Worm (Caenorhabditis elegans) whole organism, late embryonic: Measurements from ENCODE around the gene C29E4.9.

Experiments used
- C08G9.2 ChIP-seq: sonication (generic microtip); optimal IDR thresholded peaks from 2 replicates; lab custom pipeline; 2016; ENCODE audit warnings: mild to moderate bottlenecking, missing genetic modification characterization, moderate library complexity, missing compliant biosample characterization
- C38D4.7 ChIP-seq: fragments of 200-800 bp; sonication (Bioruptor generic); optimal IDR thresholded peaks from 2 replicates; lab custom pipeline; 2018; ENCODE audit warnings: mild to moderate bottlenecking, missing genetic modification characterization, moderate library complexity, missing compliant biosample characterization
- K09A11.1 ChIP-seq: sonication (generic microtip); optimal IDR thresholded peaks from 2 replicates; lab custom pipeline; 2017; ENCODE audit warnings: antibody characterized with exemption, mild to moderate bottlenecking, missing genetic modification characterization, missing compliant biosample characterization; ENCODE audit not compliant: insufficient read depth
- T23F11.4 ChIP-seq: fragments of 200-800 bp; sonication (Bioruptor generic); optimal IDR thresholded peaks from 2 replicates; lab custom pipeline; 2018; ENCODE audit warnings: mild to moderate bottlenecking, missing genetic modification characterization, missing compliant biosample characterization
- ceh-14 ChIP-seq: sonication (generic microtip); optimal IDR thresholded peaks from 2 replicates; lab custom pipeline; 2016; ENCODE audit warnings: missing genotype, missing genetic modification characterization, missing compliant biosample characterization
- ceh-22 ChIP-seq: sonication (generic microtip); optimal IDR thresholded peaks from 2 replicates; lab custom pipeline; 2017; ENCODE audit warnings: missing biosample characterization, missing genetic modification characterization
- ceh-34 ChIP-seq: sonication (generic microtip); optimal IDR thresholded peaks from 2 replicates; lab custom pipeline; 2016; ENCODE audit warnings: mild to moderate bottlenecking, missing genetic modification characterization, missing compliant biosample characterization
- ceh-45 ChIP-seq: fragments of 200-800 bp; sonication (Bioruptor generic); IDR thresholded peaks from 2 replicates; pipeline ENCODE4 v1.3.6; 2022; ENCODE audit warnings: missing genetic modification reagents, missing genetic modification characterization, missing compliant biosample characterization
- ceh-48 ChIP-seq: sonication (generic microtip); optimal IDR thresholded peaks from 2 replicates; lab custom pipeline; 2016; ENCODE audit warnings: missing genetic modification characterization, inconsistent platforms, missing compliant biosample characterization
- ceh-9 ChIP-seq: sonication (generic microtip); optimal IDR thresholded peaks from 2 replicates; lab custom pipeline; 2016; ENCODE audit warnings: mild to moderate bottlenecking, missing genetic modification characterization, inconsistent platforms, missing compliant biosample characterization
- che-1 ChIP-seq: sonication (generic microtip); optimal IDR thresholded peaks from 2 replicates; lab custom pipeline; 2016; ENCODE audit warnings: mild to moderate bottlenecking, missing genetic modification characterization, missing compliant biosample characterization
- elt-2 ChIP-seq: sonication (generic microtip); optimal IDR thresholded peaks from 2 replicates; lab custom pipeline; 2016; ENCODE audit warnings: missing genetic modification reagents, missing genetic modification characterization, missing compliant biosample characterization
- elt-4 ChIP-seq: sonication (generic microtip); optimal IDR thresholded peaks from 2 replicates; lab custom pipeline; 2016; ENCODE audit warnings: missing genetic modification characterization, missing compliant biosample characterization
- fax-1 ChIP-seq: sonication (generic microtip); optimal IDR thresholded peaks from 2 replicates; lab custom pipeline; 2016; ENCODE audit warnings: missing genotype, missing genetic modification characterization, missing compliant biosample characterization
- fkh-6 ChIP-seq: sonication (generic microtip); optimal IDR thresholded peaks from 2 replicates; lab custom pipeline; 2016; ENCODE audit warnings: missing genetic modification characterization, missing compliant biosample characterization
- hlh-13 ChIP-seq: fragments of 200-800 bp; sonication (Bioruptor generic); optimal IDR thresholded peaks from 2 replicates; lab custom pipeline; 2018; ENCODE audit warnings: mild to moderate bottlenecking, missing genetic modification characterization, missing compliant biosample characterization
- hlh-15 ChIP-seq: sonication (generic microtip); optimal IDR thresholded peaks from 2 replicates; lab custom pipeline; 2016; ENCODE audit warnings: missing genetic modification characterization, missing compliant biosample characterization
- hlh-8 ChIP-seq: sonication (generic microtip); optimal IDR thresholded peaks from 2 replicates; lab custom pipeline; 2016; ENCODE audit warnings: missing genotype, missing genetic modification characterization, missing compliant biosample characterization
- lim-6 ChIP-seq: sonication (generic microtip); optimal IDR thresholded peaks from 2 replicates; lab custom pipeline; 2016; ENCODE audit warnings: missing genetic modification characterization, missing compliant biosample characterization
- mec-3 ChIP-seq: sonication (generic microtip); optimal IDR thresholded peaks from 2 replicates; lab custom pipeline; 2016; ENCODE audit warnings: borderline replicate concordance, missing genetic modification characterization, missing compliant biosample characterization
- nhr-232 ChIP-seq: sonication (generic microtip); optimal IDR thresholded peaks from 2 replicates; lab custom pipeline; 2016; ENCODE audit warnings: missing genetic modification characterization, missing compliant biosample characterization
- npax-4 ChIP-seq: sonication (generic microtip); optimal IDR thresholded peaks from 2 replicates; lab custom pipeline; 2016; ENCODE audit warnings: missing genetic modification characterization, missing compliant biosample characterization
- pag-3 ChIP-seq: sonication (generic microtip); optimal IDR thresholded peaks from 2 replicates; lab custom pipeline; 2016; ENCODE audit warnings: missing compliant biosample characterization, missing genetic modification characterization, borderline replicate concordance
- pat-9 ChIP-seq: fragments of 200-800 bp; sonication (Bioruptor generic); optimal IDR thresholded peaks from 2 replicates; lab custom pipeline; 2018; ENCODE audit warnings: mild to moderate bottlenecking, missing genetic modification characterization, moderate library complexity, missing compliant biosample characterization
- pax-1 ChIP-seq: fragments of 150-350 bp; optimal IDR thresholded peaks from 2 replicates; lab custom pipeline; 2014; ENCODE audit warnings: missing biosample characterization, missing genetic modification characterization
- pha-4 ChIP-seq: fragments of 150-350 bp; optimal IDR thresholded peaks from 2 replicates; lab custom pipeline; 2018; ENCODE audit warnings: missing biosample characterization, missing genetic modification reagents, missing genetic modification characterization
- pros-1 ChIP-seq: fragments of 150-350 bp; optimal IDR thresholded peaks from 2 replicates; lab custom pipeline; 2014; ENCODE audit warnings: missing biosample characterization, missing genetic modification reagents, missing genetic modification characterization
- sdc-2 ChIP-seq: sonication (generic microtip); optimal IDR thresholded peaks from 2 replicates; lab custom pipeline; 2016; ENCODE audit warnings: missing genotype, missing genetic modification characterization, missing compliant biosample characterization
- sox-4 ChIP-seq: sonication (generic microtip); optimal IDR thresholded peaks from 2 replicates; lab custom pipeline; 2017; ENCODE audit warnings: mild to moderate bottlenecking, missing genetic modification characterization, inconsistent platforms, missing compliant biosample characterization
- syd-9 ChIP-seq: sonication (generic microtip); optimal IDR thresholded peaks from 2 replicates; lab custom pipeline; 2016; ENCODE audit warnings: mild to moderate bottlenecking, missing genetic modification characterization, moderate library complexity, missing compliant biosample characterization
- tbx-2 ChIP-seq: sonication (generic microtip); optimal IDR thresholded peaks from 2 replicates; lab custom pipeline; 2016; ENCODE audit warnings: missing genetic modification characterization, missing compliant biosample characterization
- ttx-3 ChIP-seq: sonication (generic microtip); optimal IDR thresholded peaks from 2 replicates; lab custom pipeline; 2016; ENCODE audit warnings: missing genetic modification reagents, missing genetic modification characterization, missing compliant biosample characterization
- unc-86 ChIP-seq: sonication (generic microtip); optimal IDR thresholded peaks from 2 replicates; lab custom pipeline; 2016; ENCODE audit warnings: missing genetic modification characterization, missing compliant biosample characterization
- zip-5 ChIP-seq: sonication (generic microtip); optimal IDR thresholded peaks from 2 replicates; lab custom pipeline; 2016; ENCODE audit warnings: missing genetic modification characterization, missing compliant biosample characterization
- ztf-16 ChIP-seq: sonication (generic microtip); optimal IDR thresholded peaks from 2 replicates; lab custom pipeline; 2017; ENCODE audit warnings: missing genetic modification characterization, missing compliant biosample characterization

The C29E4.9 gene

ce11 chrIII:7986585-7987171 is 29.8 kb upstream of the C29E4.9 start, which contains the start of gene hrpk-2:
hrpk-2 (plus strand) TSS chrIII:7987121.
- TF ChIP-seq pros-1 (tag; lab: Kevin White, UChicago), result no peak
- no peak for TF ChIP-seq ttx-3
- TF ChIP-seq zip-5 (tag; lab: Kevin White, UChicago), result no peak
- no peak for TF ChIP-seq C08G9.2
- TF ChIP-seq tbx-2, result no peak
- TF ChIP-seq fkh-6 (tag; lab: Kevin White, UChicago), result no peak

ce11 chrIII:7981938-7982337 is 25.1 kb upstream of the C29E4.9 start:
- no peak for TF ChIP-seq elt-2 (tag; lab: Kevin White, UChicago)
- TF ChIP-seq K09A11.1, result no peak
- TF ChIP-seq unc-86 (tag; lab: Kevin White, UChicago), result no peak
- TF ChIP-seq sdc-2 (tag; lab: Kevin White, UChicago), result no peak
- no peak for TF ChIP-seq ceh-22
- no peak for TF ChIP-seq elt-4
- TF ChIP-seq, all 69 proteins: peak for 0

ce11 chrIII:7981233-7981632 is 24.4 kb upstream of the C29E4.9 start:
- TF ChIP-seq lim-6, result no peak
- TF ChIP-seq che-1 (tag; lab: Kevin White, UChicago), result no peak
- no peak for TF ChIP-seq T23F11.4 (GFP tag; lab: Kevin White, UChicago)
- TF ChIP-seq sox-4 (tag; lab: Kevin White, UChicago), result no peak
- no peak for TF ChIP-seq tbx-2

- TF ChIP-seq T23F11.4 (GFP tag; lab: Kevin White, UChicago) (no peak), sdc-2 (tag; lab: Kevin White, UChicago) (no peak), ceh-48 (tag; lab: Kevin White, UChicago) (no peak), hlh-8 (no peak), pha-4 (tag; lab: Kevin White, UChicago) (no peak), hlh-15 (no peak), syd-9 (tag; lab: Kevin White, UChicago) (no peak), fkh-6 (tag; lab: Kevin White, UChicago) (no peak), ceh-22 (no peak), lim-6 (no peak), pax-1 (tag; lab: Kevin White, UChicago) (no peak), fax-1 (tag; lab: Kevin White, UChicago) (no peak), K09A11.1 (no peak), ceh-34 (tag; lab: Kevin White, UChicago) (no peak), C38D4.7 (GFP tag; lab: Kevin White, UChicago) (no peak)
Measured at ce11 chrIII:7979659-7980058, 22.8 kb upstream of the C29E4.9 start, which contains the start of gene clp-1. clp-1 (plus strand) TSS chrIII:7979959.

ce11 chrIII:7978723-7979122 is 21.9 kb upstream of the C29E4.9 start:
- TF ChIP-seq hlh-13 (GFP tag; lab: Kevin White, UChicago) (no peak), pag-3 (tag; lab: Kevin White, UChicago) (no peak), sox-4 (tag; lab: Kevin White, UChicago) (no peak), ceh-45 (no peak), ceh-34 (tag; lab: Kevin White, UChicago) (no peak), ceh-9 (tag; lab: Kevin White, UChicago) (no peak), C38D4.7 (GFP tag; lab: Kevin White, UChicago) (no peak), pat-9 (no peak), nhr-232 (no peak), ttx-3 (no peak), mec-3 (tag; lab: Kevin White, UChicago) (no peak), ceh-14 (tag; lab: Kevin White, UChicago) (no peak), ztf-16 (tag; lab: Kevin White, UChicago) (no peak), che-1 (tag; lab: Kevin White, UChicago) (no peak), K09A11.1 (no peak), npax-4 (tag; lab: Kevin White, UChicago) (no peak)
